Worm (Caenorhabditis elegans) whole organism, dauer: ENCODE data around the gene srd-20.
"Not testable (repeated sequence)": the region's sequence is repeated elsewhere in the genome, so short reads cannot be mapped to it uniquely, and the experiment has no call there.

Experiments
- unc-62 ChIP-seq: sonication (generic microtip); optimal IDR thresholded peaks from 2 replicates; lab custom pipeline; 2017; ENCODE audit warnings: missing biosample characterization, missing genetic modification reagents, missing genetic modification characterization

The srd-20 gene

DNA sequence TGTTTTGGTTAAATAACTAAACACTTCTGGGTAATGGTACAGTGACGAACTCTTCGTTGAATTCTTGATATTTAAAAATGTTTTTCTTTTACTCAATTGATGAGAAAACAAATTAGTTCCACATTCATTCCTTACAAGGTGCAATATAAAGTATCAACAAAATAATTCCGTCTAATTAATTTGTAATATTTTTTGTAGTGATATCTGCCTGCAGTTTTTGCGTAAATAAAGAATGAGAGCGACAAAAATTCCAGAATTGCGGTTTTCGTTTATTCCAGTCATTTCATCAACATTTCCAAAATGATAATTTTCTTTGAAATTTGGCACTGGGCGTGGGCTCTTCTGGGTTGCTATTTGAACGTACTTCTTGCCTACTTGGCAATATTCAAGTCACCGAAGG, at the start of gene srd-20:
Gene srd-20, plus strand, starts transcription at position 301 of the 400 bp plus-strand sequence.
- TF ChIP-seq unc-62 (GFP tag; lab: Kevin White, UChicago) = no peak

ce11 chrV:6007927-6008326, 47.5 kb upstream of the srd-20 start:
- no peak for TF ChIP-seq unc-62 (GFP tag; lab: Kevin White, UChicago)

ce11 chrV:6010642-6011041, 44.7 kb upstream of the srd-20 start:
- no peak for TF ChIP-seq unc-62 (GFP tag; lab: Kevin White, UChicago)

ce11 chrV:6012401-6012800, 43.0 kb upstream of the srd-20 start:
- no peak for TF ChIP-seq unc-62 (GFP tag; lab: Kevin White, UChicago)

DNA sequence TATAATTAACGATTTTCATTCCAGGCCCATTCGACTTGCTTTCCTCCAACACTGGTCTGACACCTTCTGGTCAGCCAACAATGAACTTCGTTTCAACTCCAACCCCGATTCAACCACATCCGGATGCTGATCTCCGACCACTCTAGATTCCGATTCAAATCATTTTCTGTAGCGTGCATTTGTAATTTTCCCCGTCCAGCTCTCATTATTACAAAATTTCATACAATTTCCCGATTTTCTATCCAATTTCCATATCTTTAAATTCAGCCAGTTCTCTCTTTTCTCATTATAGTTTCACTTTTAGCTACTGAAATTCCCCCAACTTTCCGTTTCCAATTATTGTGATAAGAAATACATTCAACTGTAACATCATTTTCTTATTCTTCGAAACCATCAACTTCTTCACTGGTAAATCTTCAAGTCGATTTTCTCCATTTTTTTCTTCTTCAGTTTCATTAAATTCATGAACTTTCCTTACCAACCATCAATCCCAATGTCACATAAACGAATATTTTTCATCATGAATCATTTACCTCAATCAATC, 39.8 kb upstream of the srd-20 start:
- no peak for TF ChIP-seq unc-62 (GFP tag; lab: Kevin White, UChicago)

ce11 chrV:6016097-6016496, 39.3 kb upstream of the srd-20 start:
- TF ChIP-seq unc-62 (GFP tag; lab: Kevin White, UChicago) = no peak

DNA sequence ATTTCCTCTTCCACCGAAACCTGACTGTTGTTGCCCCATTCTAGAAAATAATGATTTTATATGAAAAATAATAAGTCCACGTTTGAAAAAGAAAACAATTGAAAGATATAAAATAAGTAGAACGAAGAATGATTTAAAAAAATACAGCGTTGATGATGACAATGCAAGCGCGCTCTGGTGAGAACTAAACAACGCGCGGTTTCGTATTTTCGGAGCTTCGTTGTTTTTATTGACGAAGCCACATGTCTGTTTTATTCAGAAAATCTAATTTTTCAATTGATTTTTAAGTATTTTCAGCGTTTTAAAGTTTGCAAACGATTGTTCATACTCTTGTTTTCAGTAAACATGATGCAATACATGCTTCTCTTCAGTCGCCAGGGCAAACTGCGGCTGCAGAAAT, 37.8 kb upstream of the srd-20 start, which contains the start of the genes rpt-2 and aps-1:
Gene rpt-2, minus strand, starts transcription at position 40 of the 400 bp plus-strand sequence.
Gene aps-1, plus strand, starts transcription at position 341 of the 400 bp plus-strand sequence.
- TF ChIP-seq unc-62 (GFP tag; lab: Kevin White, UChicago) = no peak

DNA sequence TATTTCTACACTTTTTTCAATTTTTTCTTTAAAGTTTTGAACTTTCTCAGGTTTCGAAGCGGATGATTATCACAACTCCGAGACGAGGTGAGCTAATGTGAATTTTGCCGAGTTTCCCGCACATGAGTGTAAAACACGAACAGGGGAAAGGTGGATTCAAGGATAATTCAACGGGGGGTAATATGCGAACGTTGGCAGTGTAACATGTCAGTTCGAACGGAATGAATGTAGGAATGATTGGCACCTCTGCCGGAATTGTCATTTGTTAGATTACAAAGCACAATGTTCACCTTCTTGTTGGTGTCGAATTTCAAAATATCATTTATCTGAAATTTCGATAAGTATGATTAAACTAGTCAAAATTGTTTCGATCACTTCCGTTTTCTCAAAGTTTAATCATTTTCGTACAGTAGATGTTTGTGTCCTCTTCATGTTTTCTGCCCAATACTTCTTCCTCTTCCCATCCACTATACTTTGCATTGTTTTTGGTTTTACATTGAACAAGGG, 36.4 kb upstream of the srd-20 start, which contains the start of gene picc-1:
Gene picc-1, plus strand, starts transcription at position 51 of the 507 bp plus-strand sequence.
- TF ChIP-seq unc-62 (GFP tag; lab: Kevin White, UChicago) = no peak

DNA sequence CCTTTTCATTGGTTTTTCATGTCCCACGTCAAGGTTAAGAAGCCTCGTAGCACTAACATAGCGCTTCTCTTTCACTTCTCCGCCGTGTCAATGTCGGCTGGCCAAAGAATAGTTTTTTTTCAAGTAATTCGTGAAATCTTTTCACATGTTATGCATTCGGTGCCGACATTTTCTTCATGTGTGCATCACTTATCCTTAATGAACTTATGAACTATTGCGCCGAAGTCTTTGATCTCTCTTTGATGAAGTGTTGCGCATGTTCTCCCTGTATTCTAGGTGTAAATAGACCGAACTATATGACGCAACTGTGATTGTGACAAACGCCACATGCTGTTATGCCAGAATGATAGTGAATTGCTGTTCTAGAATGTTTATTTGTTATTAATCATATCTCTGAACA, 33.3 kb upstream of the srd-20 start:
- no peak for TF ChIP-seq unc-62 (GFP tag; lab: Kevin White, UChicago)

ce11 chrV:6030559-6030975, 24.8 kb upstream of the srd-20 start:
- no peak for TF ChIP-seq unc-62 (GFP tag; lab: Kevin White, UChicago)

ce11 chrV:6031585-6031984, 23.8 kb upstream of the srd-20 start:
- TF ChIP-seq unc-62 (GFP tag; lab: Kevin White, UChicago) = no peak

- no peak for TF ChIP-seq unc-62 (GFP tag; lab: Kevin White, UChicago)
Observed at ce11 chrV:6033512-6033911, 21.9 kb upstream of the srd-20 start.

ce11 chrV:6034714-6035113, 20.7 kb upstream of the srd-20 start, which contains the start of gene dhs-17:
dhs-17 (minus strand) TSS chrV:6034814.
- no peak for TF ChIP-seq unc-62 (GFP tag; lab: Kevin White, UChicago)

DNA sequence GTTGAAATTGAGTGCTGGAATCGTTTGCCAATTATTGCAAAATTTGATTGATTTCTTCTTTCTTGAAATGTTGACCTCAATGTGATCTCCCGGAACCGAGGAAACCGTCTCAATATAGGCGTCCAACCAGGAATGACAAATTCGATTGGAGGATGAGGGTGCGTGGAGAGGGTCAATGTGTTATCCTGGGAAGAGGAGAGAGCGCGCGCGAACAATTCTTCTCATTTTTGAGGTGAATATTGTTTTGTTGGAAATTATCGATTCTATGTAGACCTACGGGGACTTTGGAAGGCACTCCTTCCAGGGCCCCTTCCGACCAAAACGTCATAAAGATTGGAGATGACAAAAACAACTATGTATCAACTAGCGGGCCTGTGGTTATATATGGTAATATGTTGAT, 18.8 kb upstream of the srd-20 start:
- TF ChIP-seq unc-62 (GFP tag; lab: Kevin White, UChicago) = no peak

DNA sequence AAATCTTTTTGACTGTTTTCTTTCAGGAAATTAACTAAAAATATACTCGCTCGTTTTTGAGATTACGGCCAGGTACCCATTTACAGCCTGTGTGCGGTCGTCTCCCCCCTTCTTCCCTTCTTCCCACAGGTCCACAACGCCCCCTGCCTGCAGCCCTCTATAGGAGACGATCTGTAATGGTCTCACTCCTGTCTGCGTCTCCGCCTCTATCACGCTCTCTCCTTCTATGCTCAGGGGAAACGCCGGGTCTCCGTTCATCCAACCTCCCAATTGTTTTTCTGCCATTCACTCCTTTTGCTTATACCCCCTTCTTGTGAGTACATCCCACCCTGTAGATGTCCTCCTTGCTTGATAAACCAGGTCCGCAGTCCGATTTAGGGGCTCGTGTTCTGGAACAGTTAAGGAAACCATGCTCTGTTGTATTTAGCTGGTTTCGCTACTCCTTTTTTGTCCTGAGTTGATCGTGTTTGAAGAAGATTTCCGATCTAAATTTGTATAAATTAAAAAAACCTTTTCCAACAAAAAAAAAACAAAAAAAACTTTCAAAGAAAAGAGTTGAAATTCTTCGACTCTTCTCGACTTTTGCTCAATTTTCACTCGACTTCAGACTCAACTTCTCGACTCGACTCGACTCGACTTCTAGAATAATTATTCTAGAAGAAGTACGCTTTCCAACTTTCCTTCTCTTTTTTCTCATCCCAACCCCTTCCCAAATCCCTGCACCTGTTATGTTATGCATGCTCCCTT, 16.8 kb upstream of the srd-20 start, which contains the start of gene F29G9.1:
Gene F29G9.1, plus strand, starts transcription at position 697 of the 747 bp plus-strand sequence.
- not testable (repeated sequence) for TF ChIP-seq unc-62 (GFP tag; lab: Kevin White, UChicago)

- TF ChIP-seq unc-62 (GFP tag; lab: Kevin White, UChicago) = no peak
Observed at ce11 chrV:6041375-6041774, 14.0 kb upstream of the srd-20 start, which contains the start of gene R01B10.2. R01B10.2 (minus strand) TSS chrV:6041475.
